Worm (Caenorhabditis elegans) whole organism, late embryonic: ENCODE data around the gene F43E2.6.

Experiments
- T23F11.4 ChIP-seq: fragments of 200-800 bp; sonication (Bioruptor generic); optimal IDR thresholded peaks from 2 replicates; lab custom pipeline; 2018; ENCODE audit warnings: mild to moderate bottlenecking, missing genetic modification characterization, missing compliant biosample characterization
- ahr-1 ChIP-seq: sonication (generic microtip); optimal IDR thresholded peaks from 2 replicates; lab custom pipeline; 2016; ENCODE audit warnings: missing genetic modification characterization, missing compliant biosample characterization
- ceh-14 ChIP-seq: sonication (generic microtip); optimal IDR thresholded peaks from 2 replicates; lab custom pipeline; 2016; ENCODE audit warnings: missing genotype, missing genetic modification characterization, missing compliant biosample characterization
- ceh-18 ChIP-seq: sonication (generic microtip); optimal IDR thresholded peaks from 2 replicates; lab custom pipeline; 2016; ENCODE audit warnings: missing genetic modification characterization, missing compliant biosample characterization
- ceh-2 ChIP-seq: sonication (generic microtip); optimal IDR thresholded peaks from 2 replicates; lab custom pipeline; 2016; ENCODE audit warnings: missing genotype, missing genetic modification characterization, missing compliant biosample characterization
- ceh-24 ChIP-seq: sonication (generic microtip); optimal IDR thresholded peaks from 2 replicates; lab custom pipeline; 2016; ENCODE audit warnings: mild to moderate bottlenecking, missing genetic modification characterization, missing compliant biosample characterization
- ceh-31 ChIP-seq: sonication (generic microtip); optimal IDR thresholded peaks from 2 replicates; lab custom pipeline; 2016; ENCODE audit warnings: missing genetic modification characterization, missing compliant biosample characterization
- ceh-45 ChIP-seq: fragments of 200-800 bp; sonication (Bioruptor generic); IDR thresholded peaks from 2 replicates; pipeline ENCODE4 v1.3.6; 2022; ENCODE audit warnings: missing genetic modification reagents, missing genetic modification characterization, missing compliant biosample characterization
- ceh-48 ChIP-seq: sonication (generic microtip); optimal IDR thresholded peaks from 2 replicates; lab custom pipeline; 2016; ENCODE audit warnings: missing genetic modification characterization, inconsistent platforms, missing compliant biosample characterization
- che-1 ChIP-seq: sonication (generic microtip); optimal IDR thresholded peaks from 2 replicates; lab custom pipeline; 2016; ENCODE audit warnings: mild to moderate bottlenecking, missing genetic modification characterization, missing compliant biosample characterization
- elt-2 ChIP-seq: sonication (generic microtip); optimal IDR thresholded peaks from 2 replicates; lab custom pipeline; 2016; ENCODE audit warnings: missing genetic modification reagents, missing genetic modification characterization, missing compliant biosample characterization
- elt-4 ChIP-seq: sonication (generic microtip); optimal IDR thresholded peaks from 2 replicates; lab custom pipeline; 2016; ENCODE audit warnings: missing genetic modification characterization, missing compliant biosample characterization
- ets-4 ChIP-seq: sonication (generic microtip); optimal IDR thresholded peaks from 2 replicates; lab custom pipeline; 2016; ENCODE audit warnings: missing genetic modification characterization, missing compliant biosample characterization
- eyg-1 ChIP-seq: sonication (generic microtip); optimal IDR thresholded peaks from 2 replicates; lab custom pipeline; 2016; ENCODE audit warnings: missing genotype, missing genetic modification characterization, missing compliant biosample characterization
- fkh-6 ChIP-seq: sonication (generic microtip); optimal IDR thresholded peaks from 2 replicates; lab custom pipeline; 2016; ENCODE audit warnings: missing genetic modification characterization, missing compliant biosample characterization
- hlh-6 ChIP-seq: sonication (generic microtip); optimal IDR thresholded peaks from 2 replicates; lab custom pipeline; 2016; ENCODE audit warnings: missing genotype, missing genetic modification characterization, missing compliant biosample characterization
- lim-6 ChIP-seq: sonication (generic microtip); optimal IDR thresholded peaks from 2 replicates; lab custom pipeline; 2016; ENCODE audit warnings: missing genetic modification characterization, missing compliant biosample characterization
- lin-11 ChIP-seq: fragments of 200-800 bp; sonication (Bioruptor generic); optimal IDR thresholded peaks from 2 replicates; lab custom pipeline; 2018; ENCODE audit warnings: mild to moderate bottlenecking, missing genetic modification characterization, missing compliant biosample characterization
- mec-3 ChIP-seq: sonication (generic microtip); optimal IDR thresholded peaks from 2 replicates; lab custom pipeline; 2016; ENCODE audit warnings: borderline replicate concordance, missing genetic modification characterization, missing compliant biosample characterization
- nfya-1 ChIP-seq: sonication (generic microtip); optimal IDR thresholded peaks from 2 replicates; lab custom pipeline; 2017; ENCODE audit warnings: missing genetic modification characterization, mild to moderate bottlenecking, missing compliant biosample characterization, antibody characterized with exemption, moderate library complexity
- nhr-232 ChIP-seq: sonication (generic microtip); optimal IDR thresholded peaks from 2 replicates; lab custom pipeline; 2016; ENCODE audit warnings: missing genetic modification characterization, missing compliant biosample characterization
- odd-2 ChIP-seq: sonication (generic microtip); optimal IDR thresholded peaks from 2 replicates; lab custom pipeline; 2017; ENCODE audit warnings: antibody characterized with exemption, mild to moderate bottlenecking, missing genetic modification characterization, missing compliant biosample characterization
- pag-3 ChIP-seq: sonication (generic microtip); optimal IDR thresholded peaks from 2 replicates; lab custom pipeline; 2016; ENCODE audit warnings: missing compliant biosample characterization, missing genetic modification characterization, borderline replicate concordance
- pax-1 ChIP-seq: fragments of 150-350 bp; optimal IDR thresholded peaks from 2 replicates; lab custom pipeline; 2014; ENCODE audit warnings: missing biosample characterization, missing genetic modification characterization
- pros-1 ChIP-seq: fragments of 150-350 bp; optimal IDR thresholded peaks from 2 replicates; lab custom pipeline; 2014; ENCODE audit warnings: missing biosample characterization, missing genetic modification reagents, missing genetic modification characterization
- ref-2 ChIP-seq: sonication (generic microtip); optimal IDR thresholded peaks from 2 replicates; lab custom pipeline; 2016; ENCODE audit warnings: missing genetic modification characterization, missing compliant biosample characterization
- rnt-1 ChIP-seq: sonication (generic microtip); optimal IDR thresholded peaks from 2 replicates; lab custom pipeline; 2016; ENCODE audit warnings: missing genetic modification characterization, missing compliant biosample characterization
- syd-9 ChIP-seq: sonication (generic microtip); optimal IDR thresholded peaks from 2 replicates; lab custom pipeline; 2016; ENCODE audit warnings: mild to moderate bottlenecking, missing genetic modification characterization, moderate library complexity, missing compliant biosample characterization
- tbx-7 ChIP-seq: sonication (generic microtip); optimal IDR thresholded peaks from 2 replicates; lab custom pipeline; 2016; ENCODE audit warnings: missing genotype, missing genetic modification characterization, missing compliant biosample characterization
- unc-3 ChIP-seq, 2 experiments: fragments of 200-800 bp in 1 of 2; sonication (Bioruptor generic) in 1 of 2; sonication (generic microtip) in 1 of 2; conservative IDR thresholded peaks in 1 of 2; optimal IDR thresholded peaks in 1 of 2; 2 replicates each; pipeline versions ENCODE4 v1.3.6 to Lab custom; 2016 to 2022; ENCODE audit warnings: missing compliant biosample characterization in 2 of 2, missing genetic modification characterization in 2 of 2, missing genetic modification reagents in 1 of 2
- unc-55 ChIP-seq: sonication (generic microtip); optimal IDR thresholded peaks from 2 replicates; lab custom pipeline; 2017; ENCODE audit warnings: missing biosample characterization, missing genetic modification reagents, missing genetic modification characterization
- zip-5 ChIP-seq: sonication (generic microtip); optimal IDR thresholded peaks from 2 replicates; lab custom pipeline; 2016; ENCODE audit warnings: missing genetic modification characterization, missing compliant biosample characterization
- ztf-16 ChIP-seq: sonication (generic microtip); optimal IDR thresholded peaks from 2 replicates; lab custom pipeline; 2017; ENCODE audit warnings: missing genetic modification characterization, missing compliant biosample characterization

The F43E2.6 gene

ce11 chrII:7385442-7385841 is 16.8 kb upstream of the F43E2.6 start, which contains the start of gene sre-3:
Gene sre-3 (plus strand): TSS chrII:7385742.
- TF ChIP-seq ceh-14 (tag; lab: Kevin White, UChicago) = no peak
- no peak for TF ChIP-seq T23F11.4 (GFP tag; lab: Kevin White, UChicago)
- no peak for TF ChIP-seq ceh-2
- no peak for TF ChIP-seq lim-6
- no peak for TF ChIP-seq ceh-31 (tag; lab: Kevin White, UChicago)
- TF ChIP-seq ceh-48 (tag; lab: Kevin White, UChicago) = no peak

DNA sequence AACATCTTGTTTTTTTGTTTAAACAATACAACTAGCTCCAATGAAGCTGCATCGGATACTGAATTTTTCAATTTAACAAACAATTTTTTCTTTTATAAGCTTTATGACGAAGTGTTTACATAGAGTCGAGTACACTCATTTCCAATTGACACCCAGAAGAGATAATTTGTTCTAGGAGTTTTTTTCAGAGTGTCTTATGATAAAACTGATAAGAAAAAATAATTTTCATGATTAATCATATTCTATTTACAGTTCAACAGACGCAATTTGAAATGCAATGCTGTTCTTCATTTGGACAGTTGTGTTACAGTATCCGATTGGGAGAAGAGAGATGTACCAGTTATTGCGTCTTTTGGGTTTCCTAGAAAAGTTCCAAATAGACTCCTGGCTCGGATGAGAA is 13.3 kb upstream of the F43E2.6 start:
- TF ChIP-seq elt-4 (tag; lab: Kevin White, UChicago) = no peak
- no peak for TF ChIP-seq hlh-6 (tag; lab: Kevin White, UChicago)
- TF ChIP-seq ceh-45 (GFP tag; lab: Robert Waterston, UW) = no peak
- TF ChIP-seq ceh-31 (tag; lab: Kevin White, UChicago) = no peak
- TF ChIP-seq pag-3 (tag; lab: Kevin White, UChicago) = no peak
- no peak for TF ChIP-seq ztf-16 (tag; lab: Kevin White, UChicago)
- no peak for TF ChIP-seq che-1 (tag; lab: Kevin White, UChicago)
- no peak for TF ChIP-seq syd-9 (tag; lab: Kevin White, UChicago)
- no peak for TF ChIP-seq odd-2
- no peak for TF ChIP-seq ceh-24 (tag; lab: Kevin White, UChicago)

DNA sequence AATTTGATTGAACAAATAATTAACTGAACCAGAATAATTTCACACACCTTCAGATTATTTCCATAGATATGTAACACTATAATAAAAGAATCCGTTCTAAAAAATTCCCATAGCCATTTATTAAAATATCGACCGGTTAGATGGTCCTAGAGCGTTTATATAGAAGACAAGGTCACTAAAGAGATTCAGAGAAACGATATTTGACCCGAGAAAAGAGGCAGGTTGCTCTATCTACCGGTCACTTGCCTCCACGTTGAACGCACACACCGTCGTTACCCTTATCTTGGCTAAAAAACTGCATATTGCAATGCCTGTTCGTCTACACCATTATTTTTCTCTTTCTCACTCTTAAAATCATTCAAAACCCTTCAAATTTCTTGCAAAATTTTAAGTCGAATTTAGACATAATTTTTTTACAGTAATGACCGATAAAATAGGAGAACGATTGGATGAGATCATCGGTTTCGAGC is 12.5 kb upstream of the F43E2.6 start, which contains the start of gene C07D10.5:
C07D10.5 (plus strand) TSS at position 420 of the 470 bp plus-strand sequence.
- TF ChIP-seq elt-2 = no peak

DNA sequence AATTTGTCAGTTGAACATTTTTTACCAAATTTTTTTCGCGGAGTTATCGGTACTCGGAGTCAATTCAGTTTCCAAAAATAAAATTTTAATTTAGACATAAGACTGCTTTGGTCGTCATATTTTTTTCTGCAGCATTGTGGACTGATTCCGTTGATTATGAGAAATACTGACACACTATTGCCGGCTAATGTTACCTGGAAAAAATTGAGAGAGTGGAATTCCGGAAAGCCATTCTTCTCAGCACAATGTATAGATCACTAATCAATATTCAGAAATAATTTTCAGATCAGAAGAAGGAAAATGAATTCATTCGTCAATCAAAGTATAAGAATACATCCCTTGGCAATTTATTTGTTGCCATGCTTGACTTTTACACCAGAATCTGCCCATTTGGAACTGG is 10.4 kb upstream of the F43E2.6 start, which contains the start of gene C07D10.6:
C07D10.6 (plus strand) TSS at position 301 of the 400 bp plus-strand sequence.
- TF ChIP-seq hlh-6 (tag; lab: Kevin White, UChicago) (no peak), elt-4 (tag; lab: Kevin White, UChicago) (no peak), lin-11 (tag; lab: Kevin White, UChicago) (no peak), zip-5 (no peak), ztf-16 (tag; lab: Kevin White, UChicago) (no peak), ets-4 (tag; lab: Kevin White, UChicago) (no peak), pros-1 (tag; lab: Kevin White, UChicago) (no peak), nhr-232 (tag; lab: Kevin White, UChicago) (no peak), elt-2 (no peak), ceh-18 (tag; lab: Kevin White, UChicago) (no peak), ceh-31 (tag; lab: Kevin White, UChicago) (no peak), rnt-1 (tag; lab: Kevin White, UChicago) (no peak), unc-55 (GFP tag; lab: Kevin White, UChicago) (no peak), ceh-48 (tag; lab: Kevin White, UChicago) (no peak), T23F11.4 (GFP tag; lab: Kevin White, UChicago) (no peak), unc-3 (GFP tag; conservative IDR thresholded peaks at IDR 0.05; lab: Robert Waterston, UW) (no peak), unc-3 (tag; optimal IDR thresholded peaks at IDR 0.05; lab: Kevin White, UChicago) (no peak)

DNA sequence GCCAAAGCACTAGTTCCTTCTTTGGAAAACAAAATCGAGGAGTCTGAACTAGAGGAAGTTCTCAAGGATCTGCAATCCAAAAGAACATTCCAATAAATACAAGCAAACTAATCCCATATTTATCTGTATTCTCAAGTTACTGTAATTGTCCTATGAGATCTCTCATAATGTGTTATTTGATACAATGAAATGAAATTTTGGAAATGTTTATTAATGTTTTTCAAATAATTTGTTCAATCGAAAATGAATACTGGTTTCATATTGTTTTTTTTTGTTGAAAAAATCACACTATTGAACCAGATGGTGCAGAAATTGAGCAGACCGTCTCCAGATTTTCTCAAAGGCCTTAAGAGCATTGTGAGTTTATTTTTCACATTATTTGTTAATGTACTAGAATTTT is 6.3 kb upstream of the F43E2.6 start, which contains the start of gene F43E2.1:
F43E2.1 (plus strand) TSS at position 301 of the 400 bp plus-strand sequence.
- TF ChIP-seq eyg-1 (tag; lab: Kevin White, UChicago) (no peak), ref-2 (tag; lab: Kevin White, UChicago) (no peak), lin-11 (tag; lab: Kevin White, UChicago) (no peak), ets-4 (tag; lab: Kevin White, UChicago) (no peak), nfya-1 (tag; lab: Kevin White, UChicago) (no peak), pax-1 (tag; lab: Kevin White, UChicago) (no peak), ztf-16 (tag; lab: Kevin White, UChicago) (no peak), ceh-14 (tag; lab: Kevin White, UChicago) (no peak), ceh-45 (GFP tag; lab: Robert Waterston, UW) (no peak), ahr-1 (tag; lab: Kevin White, UChicago) (no peak), mec-3 (tag; lab: Kevin White, UChicago) (no peak), tbx-7 (no peak), fkh-6 (no peak)
